Worm (Caenorhabditis elegans) whole organism, L2 larva: ENCODE data around the gene R07E5.11.

Source experiments
- C34F6.9 ChIP-seq: fragments of 150-350 bp; optimal IDR thresholded peaks from 2 replicates; lab custom pipeline; 2014; ENCODE audit warnings: missing biosample characterization, missing genetic modification characterization
- F13H6.1 ChIP-seq: sonication (generic microtip); optimal IDR thresholded peaks from 2 replicates; lab custom pipeline; 2016; ENCODE audit warnings: missing genetic modification characterization, missing compliant biosample characterization
- alr-1 ChIP-seq: fragments of 150-350 bp; optimal IDR thresholded peaks from 2 replicates; lab custom pipeline; 2014; ENCODE audit warnings: missing biosample characterization, missing genetic modification characterization
- ama-1 ChIP-seq: fragments of 150-350 bp; optimal IDR thresholded peaks from 2 replicates; lab custom pipeline; 2018; ENCODE audit warnings: inconsistent platforms
- blmp-1 ChIP-seq: sonication (generic microtip); optimal IDR thresholded peaks from 2 replicates; lab custom pipeline; 2017; ENCODE audit warnings: missing genetic modification characterization, mild to moderate bottlenecking, missing compliant biosample characterization, antibody characterized with exemption, moderate library complexity; ENCODE audit not compliant: insufficient read depth
- crh-2 ChIP-seq: sonication (generic microtip); optimal IDR thresholded peaks from 2 replicates; lab custom pipeline; 2017; ENCODE audit warnings: missing biosample characterization, missing genetic modification characterization
- dmd-4 ChIP-seq: sonication (generic microtip); optimal IDR thresholded peaks from 2 replicates; lab custom pipeline; 2017; ENCODE audit warnings: missing biosample characterization, missing genetic modification characterization
- egl-27 ChIP-seq: sonication (generic microtip); optimal IDR thresholded peaks from 3 replicates; lab custom pipeline; 2017; ENCODE audit warnings: missing biosample characterization, missing genetic modification reagents, missing genetic modification characterization
- fos-1 ChIP-seq: fragments of 150-350 bp; optimal IDR thresholded peaks from 2 replicates; lab custom pipeline; 2014; ENCODE audit warnings: missing biosample characterization, missing genetic modification characterization
- lin-11 ChIP-seq: fragments of 150-350 bp; sonication (generic microtip); optimal IDR thresholded peaks from 2 replicates; lab custom pipeline; 2014; ENCODE audit warnings: missing biosample characterization, missing genetic modification characterization, inconsistent platforms, mixed read lengths
- lin-13 ChIP-seq: fragments of 150-350 bp; optimal IDR thresholded peaks from 2 replicates; lab custom pipeline; 2014; ENCODE audit warnings: missing biosample characterization, missing genetic modification reagents, missing genetic modification characterization
- lin-39 ChIP-seq: fragments of 150-350 bp; optimal IDR thresholded peaks from 2 replicates; lab custom pipeline; 2014; ENCODE audit warnings: missing biosample characterization, missing genetic modification reagents, missing genetic modification characterization
- lsy-2 ChIP-seq, 2 experiments: fragments of 150-350 bp in 1 of 2; sonication (generic microtip) in 1 of 2; optimal IDR thresholded peaks; 2 replicates each; lab custom pipeline; 2014 to 2017; ENCODE audit warnings: missing biosample characterization in 2 of 2, missing genetic modification characterization in 2 of 2
- mab-5 ChIP-seq: fragments of 150-350 bp; optimal IDR thresholded peaks from 2 replicates; lab custom pipeline; 2014; ENCODE audit warnings: missing biosample characterization, missing genetic modification characterization
- mbf-1 ChIP-seq: sonication (generic microtip); optimal IDR thresholded peaks from 2 replicates; lab custom pipeline; 2017; ENCODE audit warnings: missing biosample characterization, missing genetic modification characterization
- mdl-1 ChIP-seq, 2 experiments: fragments of 150-350 bp in 1 of 2; sonication (generic microtip) in 1 of 2; optimal IDR thresholded peaks; 2 replicates each; lab custom pipeline; 2017; ENCODE audit warnings: missing biosample characterization in 2 of 2, missing genetic modification characterization in 2 of 2
- nhr-10 ChIP-seq: sonication (generic microtip); optimal IDR thresholded peaks from 2 replicates; lab custom pipeline; 2017; ENCODE audit warnings: missing biosample characterization, missing genetic modification characterization
- nhr-11 ChIP-seq: fragments of 150-350 bp; optimal IDR thresholded peaks from 2 replicates; lab custom pipeline; 2014; ENCODE audit warnings: missing biosample characterization, missing genetic modification characterization
- nhr-12 ChIP-seq: fragments of 150-350 bp; optimal IDR thresholded peaks from 2 replicates; lab custom pipeline; 2014; ENCODE audit warnings: missing biosample characterization, missing genetic modification characterization
- nhr-129 ChIP-seq: fragments of 150-350 bp; optimal IDR thresholded peaks from 2 replicates; lab custom pipeline; 2014; ENCODE audit warnings: missing biosample characterization, missing genetic modification characterization
- nhr-21 ChIP-seq: fragments of 150-350 bp; optimal IDR thresholded peaks from 2 replicates; lab custom pipeline; 2014; ENCODE audit warnings: missing biosample characterization, missing genetic modification characterization
- nhr-23 ChIP-seq: fragments of 150-350 bp; optimal IDR thresholded peaks from 2 replicates; lab custom pipeline; 2014; ENCODE audit warnings: missing biosample characterization, missing genetic modification reagents, missing genetic modification characterization
- nhr-237 ChIP-seq: fragments of 150-350 bp; optimal IDR thresholded peaks from 2 replicates; lab custom pipeline; 2014; ENCODE audit warnings: missing biosample characterization, missing genetic modification characterization
- nhr-6 ChIP-seq: fragments of 150-350 bp; optimal IDR thresholded peaks from 2 replicates; lab custom pipeline; 2014; ENCODE audit warnings: missing biosample characterization, missing genetic modification characterization
- nhr-77 ChIP-seq: fragments of 150-350 bp; optimal IDR thresholded peaks from 2 replicates; lab custom pipeline; 2014; ENCODE audit warnings: missing biosample characterization, missing genetic modification characterization
- sem-4 ChIP-seq: fragments of 150-350 bp; optimal IDR thresholded peaks from 2 replicates; lab custom pipeline; 2014; ENCODE audit warnings: missing biosample characterization, missing genetic modification reagents, missing genetic modification characterization
- skn-1 ChIP-seq: sonication (generic microtip); optimal IDR thresholded peaks from 2 replicates; lab custom pipeline; 2017; ENCODE audit warnings: missing biosample characterization, missing genetic modification characterization
- sma-9 ChIP-seq, 2 experiments: fragments of 150-350 bp in 1 of 2; sonication (generic microtip) in 1 of 2; optimal IDR thresholded peaks; 2 replicates each; lab custom pipeline; 2014 to 2016; ENCODE audit warnings: missing genetic modification characterization in 2 of 2, mild to moderate bottlenecking in 1 of 2, missing biosample characterization in 1 of 2, missing compliant biosample characterization in 1 of 2, missing genetic modification reagents in 1 of 2, moderate library complexity in 1 of 2
- snpc-4 ChIP-seq: fragments of 150-350 bp; optimal IDR thresholded peaks from 2 replicates; lab custom pipeline; 2014; ENCODE audit warnings: missing biosample characterization, missing genetic modification characterization
- unc-39 ChIP-seq: fragments of 150-350 bp; optimal IDR thresholded peaks from 2 replicates; lab custom pipeline; 2014; ENCODE audit warnings: missing biosample characterization, missing genetic modification characterization
- unc-55 ChIP-seq: fragments of 150-350 bp; sonication (generic microtip); optimal IDR thresholded peaks from 3 replicates; lab custom pipeline; 2014; ENCODE audit warnings: missing biosample characterization, missing genetic modification reagents, missing genetic modification characterization
- unc-62 ChIP-seq: fragments of 150-350 bp; optimal IDR thresholded peaks from 2 replicates; lab custom pipeline; 2014; ENCODE audit warnings: missing biosample characterization, missing genetic modification reagents, missing genetic modification characterization
- zag-1 ChIP-seq: fragments of 150-350 bp; optimal IDR thresholded peaks from 2 replicates; lab custom pipeline; 2014; ENCODE audit warnings: missing biosample characterization, missing genetic modification characterization
- ztf-1 ChIP-seq: fragments of 200-800 bp; sonication (Bioruptor generic); conservative IDR thresholded peaks from 2 replicates; pipeline ENCODE4 v1.3.6; 2022; ENCODE audit warnings: missing genetic modification characterization, missing compliant biosample characterization
- ztf-4 ChIP-seq: fragments of 150-350 bp; optimal IDR thresholded peaks from 2 replicates; lab custom pipeline; 2014; ENCODE audit warnings: missing biosample characterization, missing genetic modification characterization

The R07E5.11 gene

DNA sequence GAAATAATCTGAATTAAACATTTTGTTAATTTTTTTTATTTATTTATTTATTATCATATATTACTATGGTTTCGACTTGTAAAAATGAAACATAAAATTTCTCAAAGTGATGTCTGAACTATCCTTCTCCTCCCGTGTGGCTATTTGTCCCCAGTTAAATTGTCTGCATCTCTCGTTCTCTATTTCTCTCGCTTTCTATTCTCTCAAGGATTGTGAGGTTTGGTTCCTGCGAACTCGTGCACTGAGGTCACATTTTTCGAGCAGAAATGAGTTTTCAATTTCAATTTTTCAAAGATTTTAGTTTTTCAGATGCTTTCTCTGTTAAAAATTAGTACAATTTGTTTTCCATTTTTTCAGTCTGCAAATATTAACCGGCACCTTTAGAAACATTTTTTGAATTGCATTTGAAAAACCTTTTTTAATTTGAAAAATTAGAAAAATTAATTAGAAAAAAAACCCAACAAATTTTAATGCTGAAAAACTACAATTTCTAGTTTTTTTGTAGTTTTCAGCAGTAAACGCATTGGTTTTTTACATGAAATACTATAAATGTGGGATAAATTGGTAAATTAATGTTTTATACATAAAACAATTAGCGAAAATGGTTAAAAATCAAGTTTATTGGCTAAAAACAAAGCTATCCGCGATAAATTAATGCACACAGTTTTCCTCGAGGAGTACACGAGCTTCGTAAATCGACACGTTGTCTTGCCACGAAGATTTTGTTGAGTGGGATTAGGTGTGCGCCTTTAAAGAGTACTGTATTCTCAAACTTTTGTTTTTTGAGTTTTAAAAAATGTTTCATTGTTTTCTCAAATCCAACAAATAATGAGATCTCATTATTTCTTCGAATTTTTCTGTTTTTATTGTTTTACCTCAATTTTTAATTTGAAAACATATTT lies 2.7 kb downstream of the R07E5.11 start:
- TF ChIP-seq zag-1 (tag; lab: Kevin White, UChicago) (no peak), unc-62 (no peak), lin-13 (GFP tag; lab: Kevin White, UChicago) (peak; percentile 43), crh-2 (tag; lab: Kevin White, UChicago) (peak; percentile 22), nhr-129 (peak; percentile 64), sma-9 (GFP tag; optimal IDR thresholded peaks at IDR 0.05; lab: Kevin White, UChicago) (peak; percentile 95), sma-9 (tag; optimal IDR thresholded peaks at IDR 0.05; lab: Kevin White, UChicago) (no peak), mab-5 (tag; lab: Kevin White, UChicago) (no peak), fos-1 (tag; lab: Kevin White, UChicago) (peak; percentile 18), snpc-4 (tag; lab: Kevin White, UChicago) (peak; percentile 26), C34F6.9 (peak; percentile 57), nhr-21 (no peak), dmd-4 (tag; lab: Kevin White, UChicago) (no peak), lsy-2 (tag; optimal IDR thresholded peaks at IDR 0.05; lab: Kevin White, UChicago) (peak in 1 of 2 experiments; percentile 54), F13H6.1 (tag; lab: Kevin White, UChicago) (peak; percentile 59), ztf-4 (no peak), lin-39 (tag; lab: Kevin White, UChicago) (no peak), ama-1 (lab: Kevin White, UChicago) (no peak), nhr-10 (tag; lab: Kevin White, UChicago) (no peak), blmp-1 (tag; lab: Kevin White, UChicago) (no peak), sem-4 (no peak), mdl-1 (tag; optimal IDR thresholded peaks at IDR 0.05; lab: Kevin White, UChicago) (no peak), unc-55 (GFP tag; lab: Kevin White, UChicago) (peak; percentile 12), nhr-11 (tag; lab: Kevin White, UChicago) (no peak), unc-39 (tag; lab: Kevin White, UChicago) (no peak), lin-11 (tag; lab: Kevin White, UChicago) (no peak), nhr-237 (tag; lab: Kevin White, UChicago) (no peak), nhr-6 (no peak)

DNA sequence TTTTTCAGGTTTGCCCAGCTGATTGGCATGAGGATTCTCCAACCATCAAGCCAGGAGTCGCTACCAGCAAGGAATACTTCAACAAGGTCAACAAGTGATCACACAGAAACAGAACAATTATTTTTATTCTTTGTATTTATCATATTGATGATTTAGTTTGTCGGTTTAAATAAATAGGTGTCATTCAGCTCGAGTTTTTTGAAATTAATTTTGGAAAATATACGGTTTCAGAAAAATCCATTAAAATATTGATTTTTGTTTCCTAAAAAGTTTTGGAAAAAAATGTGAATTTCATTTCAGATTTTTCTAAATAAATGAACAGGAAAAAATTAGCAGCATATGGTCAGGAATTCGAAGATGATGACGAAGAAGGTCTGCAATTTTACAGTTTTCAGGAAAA lies 6.8 kb downstream of the R07E5.11 start, which contains the start of gene gpch-1:
Gene gpch-1 (plus strand): TSS at position 301 of the 400 bp plus-strand sequence.
- TF ChIP-seq mbf-1 (no peak), nhr-11 (tag; lab: Kevin White, UChicago) (no peak), lsy-2 (tag; optimal IDR thresholded peaks at IDR 0.05; lab: Kevin White, UChicago) (no peak), ztf-4 (no peak), skn-1 (tag; lab: Kevin White, UChicago) (no peak), egl-27 (tag; lab: Kevin White, UChicago) (no peak), lin-39 (tag; lab: Kevin White, UChicago) (no peak), ztf-1 (GFP tag; lab: Robert Waterston, UW) (no peak), unc-39 (tag; lab: Kevin White, UChicago) (no peak), fos-1 (tag; lab: Kevin White, UChicago) (no peak)

- TF ChIP-seq alr-1 (tag; lab: Kevin White, UChicago) = no peak
- no peak for TF ChIP-seq egl-27 (tag; lab: Kevin White, UChicago)
- no peak for TF ChIP-seq snpc-4 (tag; lab: Kevin White, UChicago)
- TF ChIP-seq F13H6.1 (tag; lab: Kevin White, UChicago) = no peak
- no peak for TF ChIP-seq mab-5 (tag; lab: Kevin White, UChicago)
- no peak for TF ChIP-seq mdl-1 (tag; optimal IDR thresholded peaks at IDR 0.05; lab: Kevin White, UChicago)
- no peak for TF ChIP-seq nhr-77 (tag; lab: Kevin White, UChicago)
- TF ChIP-seq blmp-1 (tag; lab: Kevin White, UChicago) = no peak
- no peak for TF ChIP-seq nhr-129
- no peak for TF ChIP-seq nhr-12
- no peak for TF ChIP-seq nhr-6
- no peak for TF ChIP-seq nhr-23 (tag; lab: Kevin White, UChicago)
- TF ChIP-seq lsy-2 (tag; optimal IDR thresholded peaks at IDR 0.05; lab: Kevin White, UChicago) = no peak
- no peak for TF ChIP-seq ztf-1 (GFP tag; lab: Robert Waterston, UW)
Measured at ce11 chrIII:4407144-4407543, 7.9 kb downstream of the R07E5.11 start, which contains the start of gene prdx-3. Gene prdx-3 (plus strand): TSS chrIII:4407444.
